Fruit fly (Drosophila melanogaster): ENCODE data around the gene Eo.

DNA sequence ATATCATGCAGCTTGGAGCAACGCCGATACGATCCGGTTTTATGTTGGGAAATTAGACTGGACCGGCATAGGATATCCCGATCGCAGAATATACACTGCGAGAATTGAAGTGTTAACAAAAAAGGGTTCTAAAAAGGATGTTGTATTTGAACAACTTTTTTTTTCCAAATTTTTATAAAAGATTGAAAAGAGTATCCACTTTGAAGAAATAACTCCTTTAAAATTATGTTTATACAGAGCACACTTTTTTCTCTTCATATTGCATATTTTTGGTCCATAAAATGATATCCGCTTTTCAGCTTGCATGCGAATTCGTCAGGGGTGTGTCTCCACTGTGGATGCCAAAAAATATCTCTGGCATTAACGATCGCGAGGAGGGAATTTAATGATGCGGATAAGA is 26.3 kb downstream of the Eo start:
- TF ChIP-seq CG7045 (GFP tag; optimal IDR thresholded peaks at IDR 0.05): no peak
- TF ChIP-seq CG33017 (tag; optimal IDR thresholded peaks at IDR 0.05): no peak
- TF ChIP-seq CG7101 (tag; optimal IDR thresholded peaks at IDR 0.05): no peak
- no peak for TF ChIP-seq cnc (optimal IDR thresholded peaks at IDR 0.05)
- no peak for TF ChIP-seq toe (GFP tag; optimal IDR thresholded peaks at IDR 0.05)
- no peak for TF ChIP-seq Hr96 (GFP tag; optimal IDR thresholded peaks at IDR 0.05)
- no peak for TF ChIP-seq CG12768 (GFP tag; optimal IDR thresholded peaks at IDR 0.05)
- TF ChIP-seq cic (GFP tag; optimal IDR thresholded peaks at IDR 0.05): no peak
